Worm (Caenorhabditis elegans) whole organism, early embryonic: ENCODE results near the gene Y25C1A.13.

ENCODE experiments used
- aly-1 ChIP-seq: sonication (generic microtip); optimal IDR thresholded peaks from 2 replicates; lab custom pipeline; 2016; ENCODE audit warnings: missing genetic modification characterization, missing compliant biosample characterization
- ama-1 ChIP-seq: fragments of 150-350 bp; optimal IDR thresholded peaks from 2 replicates; lab custom pipeline; 2014
- ceh-13 ChIP-seq: fragments of 200-800 bp; sonication (Bioruptor generic); optimal IDR thresholded peaks from 2 replicates; lab custom pipeline; 2018; ENCODE audit warnings: mild to moderate bottlenecking, missing genetic modification characterization, missing compliant biosample characterization
- ets-7 ChIP-seq: sonication (generic microtip); optimal IDR thresholded peaks from 2 replicates; lab custom pipeline; 2016; ENCODE audit warnings: missing genotype, missing genetic modification characterization, missing compliant biosample characterization
- flt-1 ChIP-seq: fragments of 200-800 bp; sonication (Bioruptor generic); IDR thresholded peaks from 2 replicates; pipeline ENCODE4 v1.3.6; 2022; ENCODE audit warnings: missing genetic modification characterization, missing compliant biosample characterization
- hmg-4 ChIP-seq: fragments of 200-800 bp; sonication (Bioruptor generic); optimal IDR thresholded peaks from 2 replicates; lab custom pipeline; 2018; ENCODE audit warnings: mild to moderate bottlenecking, missing genetic modification characterization, missing compliant biosample characterization
- hnd-1 ChIP-seq: sonication (generic microtip); optimal IDR thresholded peaks from 2 replicates; lab custom pipeline; 2016; ENCODE audit warnings: missing genetic modification characterization, missing compliant biosample characterization
- pes-1 ChIP-seq: fragments of 200-800 bp; sonication (Bioruptor generic); IDR thresholded peaks from 2 replicates; pipeline ENCODE4 v1.3.6; 2022; ENCODE audit warnings: missing genetic modification reagents, missing genetic modification characterization, missing compliant biosample characterization
- scrt-1 ChIP-seq: fragments of 200-800 bp; sonication (Bioruptor generic); IDR thresholded peaks from 2 replicates; pipeline ENCODE4 v1.3.6; 2022; ENCODE audit warnings: missing genetic modification characterization, missing compliant biosample characterization
- tbx-11 ChIP-seq: fragments of 200-800 bp; sonication (Bioruptor generic); IDR thresholded peaks from 2 replicates; pipeline ENCODE4 v1.3.6; 2022; ENCODE audit warnings: missing genetic modification characterization, missing compliant biosample characterization
- tbx-37 ChIP-seq: fragments of 200-800 bp; sonication (Bioruptor generic); conservative IDR thresholded peaks from 2 replicates; pipeline ENCODE4 v1.3.6; 2022; ENCODE audit warnings: missing genetic modification reagents, missing genetic modification characterization, missing compliant biosample characterization

- TF ChIP-seq ama-1 (lab: Kevin White, UChicago) (no peak), hmg-4 (GFP tag; lab: Kevin White, UChicago) (no peak), ceh-13 (GFP tag; lab: Kevin White, UChicago) (no peak), hnd-1 (no peak), tbx-37 (GFP tag; lab: Robert Waterston, UW) (no peak), aly-1 (tag; lab: Kevin White, UChicago) (no peak), pes-1 (no peak), flt-1 (no peak), scrt-1 (GFP tag; lab: Robert Waterston, UW) (no peak), ets-7 (no peak), tbx-11 (no peak)
Measured at ce11 chrII:3108101-3108500, 2.9 kb downstream of the Y25C1A.13 start.
